Worm (Caenorhabditis elegans) whole organism, L1 larva: Measurements from ENCODE around the gene F58G1.7.

Source experiments
- fkh-10 ChIP-seq: sonication (generic microtip); optimal IDR thresholded peaks from 2 replicates; lab custom pipeline; 2017; ENCODE audit warnings: missing biosample characterization, missing genetic modification reagents, missing genetic modification characterization
- nhr-12 ChIP-seq: sonication (generic microtip); optimal IDR thresholded peaks from 2 replicates; lab custom pipeline; 2017; ENCODE audit warnings: missing biosample characterization, missing genetic modification characterization
- nhr-85 ChIP-seq: sonication (generic microtip); peaks from one replicate; lab custom pipeline; 2016; ENCODE audit warnings: missing genetic modification characterization, inconsistent platforms, missing compliant biosample characterization
- skn-1 ChIP-seq: fragments of 150-350 bp; optimal IDR thresholded peaks from 2 replicates; lab custom pipeline; 2014; ENCODE audit warnings: missing biosample characterization, missing genetic modification characterization
- unc-62 ChIP-seq: fragments of 150-350 bp; optimal IDR thresholded peaks from 2 replicates; lab custom pipeline; 2014; ENCODE audit warnings: missing biosample characterization, missing genetic modification reagents, missing genetic modification characterization

ce11 chrII:12931456-12931923 is 16.6 kb downstream of the F58G1.7 start, which contains the start of gene dct-18:
- TF ChIP-seq nhr-12 (no peak), nhr-85 (no peak), fkh-10 (GFP tag; lab: Kevin White, UChicago) (no peak), unc-62 (GFP tag; lab: Kevin White, UChicago) (no peak), skn-1 (tag; lab: Kevin White, UChicago) (no peak)
